Worm (Caenorhabditis elegans) whole organism, late embryonic: ENCODE data around the gene T16G1.7.

ENCODE experiments used
- C38D4.7 ChIP-seq: fragments of 200-800 bp; sonication (Bioruptor generic); optimal IDR thresholded peaks from 2 replicates; lab custom pipeline; 2018; ENCODE audit warnings: mild to moderate bottlenecking, missing genetic modification characterization, moderate library complexity, missing compliant biosample characterization
- F13H6.1 ChIP-seq: sonication (generic microtip); optimal IDR thresholded peaks from 2 replicates; lab custom pipeline; 2016; ENCODE audit warnings: missing genetic modification characterization, missing compliant biosample characterization
- K02D7.2 ChIP-seq: sonication (generic microtip); optimal IDR thresholded peaks from 2 replicates; lab custom pipeline; 2017; ENCODE audit warnings: mild to moderate bottlenecking, missing genetic modification characterization, missing compliant biosample characterization
- K09A11.1 ChIP-seq: sonication (generic microtip); optimal IDR thresholded peaks from 2 replicates; lab custom pipeline; 2017; ENCODE audit warnings: antibody characterized with exemption, mild to moderate bottlenecking, missing genetic modification characterization, missing compliant biosample characterization; ENCODE audit not compliant: insufficient read depth
- ahr-1 ChIP-seq: sonication (generic microtip); optimal IDR thresholded peaks from 2 replicates; lab custom pipeline; 2016; ENCODE audit warnings: missing genetic modification characterization, missing compliant biosample characterization
- ceh-14 ChIP-seq: sonication (generic microtip); optimal IDR thresholded peaks from 2 replicates; lab custom pipeline; 2016; ENCODE audit warnings: missing genotype, missing genetic modification characterization, missing compliant biosample characterization
- ceh-2 ChIP-seq: sonication (generic microtip); optimal IDR thresholded peaks from 2 replicates; lab custom pipeline; 2016; ENCODE audit warnings: missing genotype, missing genetic modification characterization, missing compliant biosample characterization
- ceh-22 ChIP-seq: sonication (generic microtip); optimal IDR thresholded peaks from 2 replicates; lab custom pipeline; 2017; ENCODE audit warnings: missing biosample characterization, missing genetic modification characterization
- ceh-30 ChIP-seq: fragments of 150-350 bp; optimal IDR thresholded peaks from 2 replicates; lab custom pipeline; 2014; ENCODE audit warnings: missing biosample characterization, missing genetic modification characterization
- ceh-31 ChIP-seq: sonication (generic microtip); optimal IDR thresholded peaks from 2 replicates; lab custom pipeline; 2016; ENCODE audit warnings: missing genetic modification characterization, missing compliant biosample characterization
- ceh-48 ChIP-seq: sonication (generic microtip); optimal IDR thresholded peaks from 2 replicates; lab custom pipeline; 2016; ENCODE audit warnings: missing genetic modification characterization, inconsistent platforms, missing compliant biosample characterization
- ceh-9 ChIP-seq: sonication (generic microtip); optimal IDR thresholded peaks from 2 replicates; lab custom pipeline; 2016; ENCODE audit warnings: mild to moderate bottlenecking, missing genetic modification characterization, inconsistent platforms, missing compliant biosample characterization
- che-1 ChIP-seq: sonication (generic microtip); optimal IDR thresholded peaks from 2 replicates; lab custom pipeline; 2016; ENCODE audit warnings: mild to moderate bottlenecking, missing genetic modification characterization, missing compliant biosample characterization
- elt-2 ChIP-seq: sonication (generic microtip); optimal IDR thresholded peaks from 2 replicates; lab custom pipeline; 2016; ENCODE audit warnings: missing genetic modification reagents, missing genetic modification characterization, missing compliant biosample characterization
- elt-4 ChIP-seq: sonication (generic microtip); optimal IDR thresholded peaks from 2 replicates; lab custom pipeline; 2016; ENCODE audit warnings: missing genetic modification characterization, missing compliant biosample characterization
- ets-4 ChIP-seq: sonication (generic microtip); optimal IDR thresholded peaks from 2 replicates; lab custom pipeline; 2016; ENCODE audit warnings: missing genetic modification characterization, missing compliant biosample characterization
- fax-1 ChIP-seq: sonication (generic microtip); optimal IDR thresholded peaks from 2 replicates; lab custom pipeline; 2016; ENCODE audit warnings: missing genotype, missing genetic modification characterization, missing compliant biosample characterization
- fkh-10 ChIP-seq: fragments of 150-350 bp; optimal IDR thresholded peaks from 2 replicates; lab custom pipeline; 2014; ENCODE audit warnings: missing biosample characterization, missing genetic modification reagents, missing genetic modification characterization
- fkh-6 ChIP-seq: sonication (generic microtip); optimal IDR thresholded peaks from 2 replicates; lab custom pipeline; 2016; ENCODE audit warnings: missing genetic modification characterization, missing compliant biosample characterization
- gmeb-2 ChIP-seq: sonication (generic microtip); optimal IDR thresholded peaks from 2 replicates; lab custom pipeline; 2016; ENCODE audit warnings: missing genetic modification characterization, inconsistent platforms, missing compliant biosample characterization
- hlh-13 ChIP-seq: fragments of 200-800 bp; sonication (Bioruptor generic); optimal IDR thresholded peaks from 2 replicates; lab custom pipeline; 2018; ENCODE audit warnings: mild to moderate bottlenecking, missing genetic modification characterization, missing compliant biosample characterization
- hlh-15 ChIP-seq: sonication (generic microtip); optimal IDR thresholded peaks from 2 replicates; lab custom pipeline; 2016; ENCODE audit warnings: missing genetic modification characterization, missing compliant biosample characterization
- pag-3 ChIP-seq: sonication (generic microtip); optimal IDR thresholded peaks from 2 replicates; lab custom pipeline; 2016; ENCODE audit warnings: missing compliant biosample characterization, missing genetic modification characterization, borderline replicate concordance
- pax-1 ChIP-seq: fragments of 150-350 bp; optimal IDR thresholded peaks from 2 replicates; lab custom pipeline; 2014; ENCODE audit warnings: missing biosample characterization, missing genetic modification characterization
- pqm-1 ChIP-seq: sonication (generic microtip); optimal IDR thresholded peaks from 2 replicates; lab custom pipeline; 2016; ENCODE audit warnings: missing genetic modification characterization, missing compliant biosample characterization
- rnt-1 ChIP-seq: sonication (generic microtip); optimal IDR thresholded peaks from 2 replicates; lab custom pipeline; 2016; ENCODE audit warnings: missing genetic modification characterization, missing compliant biosample characterization
- sdc-2 ChIP-seq: sonication (generic microtip); optimal IDR thresholded peaks from 2 replicates; lab custom pipeline; 2016; ENCODE audit warnings: missing genotype, missing genetic modification characterization, missing compliant biosample characterization
- sox-2 ChIP-seq: fragments of 200-800 bp; sonication (Bioruptor generic); IDR thresholded peaks from 2 replicates; pipeline ENCODE4 v1.3.6; 2022; ENCODE audit warnings: missing genetic modification reagents, missing genetic modification characterization, missing compliant biosample characterization
- ttx-3 ChIP-seq: sonication (generic microtip); optimal IDR thresholded peaks from 2 replicates; lab custom pipeline; 2016; ENCODE audit warnings: missing genetic modification reagents, missing genetic modification characterization, missing compliant biosample characterization

T16G1.7 gene

DNA sequence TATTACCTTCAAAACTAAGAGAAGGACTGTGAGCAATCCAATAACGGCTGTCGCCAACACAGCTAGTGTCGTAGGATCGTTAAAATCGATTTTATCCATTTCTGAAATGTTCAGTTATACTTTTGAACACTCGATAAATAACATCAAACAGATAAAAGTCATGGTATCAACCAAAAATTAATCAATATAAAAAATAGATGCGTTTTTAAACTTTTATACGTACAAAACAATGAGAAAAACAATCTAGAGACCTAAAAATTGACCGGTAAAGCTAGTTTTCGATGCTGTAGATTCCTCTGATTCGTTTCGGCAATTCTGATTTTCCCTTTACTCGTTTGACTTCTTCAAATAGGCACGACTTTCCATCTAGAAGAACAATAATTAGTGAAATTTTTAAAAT is 32.2 kb upstream of the T16G1.7 start, which contains the start of gene R186.3:
Gene R186.3, minus strand, starts transcription at position 101 of the 400 bp plus-strand sequence.
- TF ChIP-seq fax-1 (tag; lab: Kevin White, UChicago) (no peak), ceh-48 (tag; lab: Kevin White, UChicago) (no peak), fkh-6 (tag; lab: Kevin White, UChicago) (no peak), K09A11.1 (no peak), sox-2 (no peak), che-1 (tag; lab: Kevin White, UChicago) (no peak)
- TF ChIP-seq, all 69 proteins: peak for 0

DNA sequence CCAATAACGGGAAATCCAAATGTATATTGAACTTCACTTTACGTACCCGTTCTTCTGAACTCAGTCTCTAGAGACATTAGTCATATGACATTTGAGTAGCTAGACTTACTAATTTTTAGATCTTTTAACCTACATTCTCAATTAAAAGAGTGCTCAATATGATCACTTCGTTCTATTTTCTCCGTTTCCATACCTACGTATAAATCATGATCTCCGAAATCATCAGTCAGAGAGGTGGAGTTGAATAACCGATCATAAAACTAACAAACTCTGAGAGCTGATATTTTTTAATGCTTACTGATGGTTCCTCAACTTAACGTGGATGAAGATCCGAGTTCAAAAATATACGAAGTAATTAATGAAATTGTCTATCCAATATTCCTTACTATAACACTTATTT is 29.2 kb upstream of the T16G1.7 start, which contains the start of gene srd-35:
Gene srd-35, plus strand, starts transcription at position 301 of the 400 bp plus-strand sequence.
- no peak for TF ChIP-seq sdc-2 (tag; lab: Kevin White, UChicago)
- no peak for TF ChIP-seq ceh-48 (tag; lab: Kevin White, UChicago)
- TF ChIP-seq rnt-1 (tag; lab: Kevin White, UChicago) = no peak
- TF ChIP-seq fkh-10 (GFP tag; lab: Kevin White, UChicago) = no peak
- TF ChIP-seq sox-2 = no peak
- no peak for TF ChIP-seq C38D4.7 (GFP tag; lab: Kevin White, UChicago)

DNA sequence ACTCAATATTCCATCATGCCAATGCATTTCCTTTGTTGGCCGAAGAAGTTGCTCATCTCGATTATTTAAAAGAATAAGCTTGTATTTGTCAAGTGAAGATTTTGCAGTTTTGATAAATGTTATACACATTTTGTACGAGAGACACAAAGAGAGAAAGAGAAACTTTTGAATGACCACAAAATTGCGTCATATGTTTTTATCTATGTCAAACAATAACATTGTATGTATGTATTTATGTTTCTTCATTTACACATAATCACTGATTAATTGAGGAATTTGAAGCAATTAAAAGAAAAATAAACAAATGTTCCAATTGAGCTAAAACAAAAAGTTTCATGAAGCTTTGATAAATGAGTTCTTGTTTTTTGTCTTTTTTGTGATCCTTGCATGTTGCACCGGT is 28.3 kb upstream of the T16G1.7 start, which contains the start of gene hrg-9:
Gene hrg-9, minus strand, starts transcription at position 152 of the 400 bp plus-strand sequence.
- peak; percentile 57 for TF ChIP-seq elt-2 (tag; lab: Kevin White, UChicago)
- TF ChIP-seq ceh-14 (tag; lab: Kevin White, UChicago) = no peak

DNA sequence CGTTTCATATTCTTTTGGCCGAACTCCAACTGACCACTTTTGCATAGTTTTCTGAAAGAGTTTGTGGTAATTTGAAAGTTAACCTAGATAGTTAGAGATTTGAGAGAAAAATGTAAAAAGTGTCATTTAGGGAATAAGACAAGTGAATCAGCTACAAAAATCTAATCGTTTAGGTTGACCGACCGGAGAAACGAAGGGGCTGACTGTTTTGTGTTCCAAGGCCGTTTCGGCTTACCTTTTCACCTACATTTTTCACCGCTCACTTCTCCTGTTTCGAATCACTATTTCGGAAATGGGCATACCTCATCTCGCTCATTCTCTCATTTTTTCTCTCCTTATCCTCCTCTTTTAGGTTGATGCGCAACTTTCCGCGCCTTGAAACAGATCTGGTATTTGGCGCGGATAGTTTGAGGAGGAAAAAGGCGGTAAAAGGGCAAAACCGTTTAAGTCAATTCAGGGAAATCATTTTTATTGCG is 26.2 kb upstream of the T16G1.7 start, which contains the start of gene mpst-7:
Gene mpst-7, minus strand, starts transcription at position 51 of the 476 bp plus-strand sequence.
- no peak for TF ChIP-seq sox-2
- no peak for TF ChIP-seq elt-4
- no peak for TF ChIP-seq fkh-10 (GFP tag; lab: Kevin White, UChicago)
- TF ChIP-seq hlh-15 (tag; lab: Kevin White, UChicago) = no peak

DNA sequence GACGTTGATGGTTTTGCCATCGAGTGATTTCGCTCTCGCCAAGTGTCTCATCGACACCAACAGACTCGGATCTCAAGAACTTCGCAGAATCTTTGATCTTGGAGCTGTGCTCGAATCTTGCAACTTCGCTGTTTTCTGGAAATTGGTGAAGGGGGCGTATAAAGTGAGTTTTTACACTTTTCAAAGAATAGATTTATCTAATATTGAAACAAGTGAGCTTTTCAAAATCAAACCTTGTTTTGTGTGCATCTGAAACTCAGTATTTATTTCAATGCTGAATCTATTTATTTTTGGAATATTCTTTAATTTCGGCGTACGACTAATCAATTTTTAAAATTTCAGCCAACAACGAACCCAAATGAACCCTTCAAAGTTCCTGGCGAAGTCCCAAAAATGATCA is 19.3 kb upstream of the T16G1.7 start:
- TF ChIP-seq ahr-1 = no peak
- TF ChIP-seq F13H6.1 (tag; lab: Kevin White, UChicago) = no peak

DNA sequence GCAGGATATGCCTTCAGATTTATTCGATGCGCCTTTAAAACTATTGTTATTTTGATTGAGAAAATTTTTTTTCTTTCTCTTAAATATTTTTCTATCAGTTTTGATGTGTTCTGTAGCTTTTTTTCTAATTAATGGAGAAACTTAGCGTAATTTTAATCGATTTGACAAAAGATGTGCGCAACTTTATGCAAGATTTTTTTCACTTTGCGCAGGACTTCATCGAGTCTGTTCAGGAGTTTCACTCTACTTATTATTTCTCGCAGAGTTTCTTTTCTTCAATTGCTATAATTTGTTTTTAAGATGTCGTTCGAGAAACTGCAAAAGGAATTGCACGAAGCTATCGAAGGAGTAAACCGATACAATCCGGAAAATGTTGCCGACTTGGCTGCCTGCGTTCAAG is 18.8 kb upstream of the T16G1.7 start, which contains the start of gene eif-3.K:
Gene eif-3.K, plus strand, starts transcription at position 301 of the 400 bp plus-strand sequence.
- TF ChIP-seq K02D7.2 (tag; lab: Kevin White, UChicago) = no peak
- TF ChIP-seq elt-2 (tag; lab: Kevin White, UChicago) = no peak
- no peak for TF ChIP-seq pqm-1 (tag; lab: Kevin White, UChicago)
- no peak for TF ChIP-seq gmeb-2

DNA sequence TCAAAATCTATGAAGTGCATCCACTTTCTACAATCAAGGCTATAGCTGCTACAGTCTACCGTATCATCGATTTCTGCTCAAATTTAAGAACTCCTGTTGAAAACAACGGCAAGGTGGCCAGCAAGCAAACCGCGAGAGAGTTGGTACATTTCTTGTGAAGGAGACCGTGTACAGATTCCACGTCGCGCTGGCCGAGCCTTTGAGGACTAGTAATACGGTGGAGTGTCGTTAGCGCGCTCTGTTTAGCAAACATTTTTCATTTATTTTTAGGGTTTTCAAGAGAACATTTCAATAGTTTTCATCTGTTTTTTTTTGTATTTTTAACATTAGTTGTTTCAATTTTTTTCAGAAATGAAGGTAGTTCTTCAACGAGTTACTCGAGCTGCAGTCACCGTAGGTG is 17.4 kb upstream of the T16G1.7 start, which contains the start of gene pqn-68:
Gene pqn-68, plus strand, starts transcription at position 350 of the 400 bp plus-strand sequence.
- TF ChIP-seq ceh-9 (tag; lab: Kevin White, UChicago) (no peak), ceh-31 (tag; lab: Kevin White, UChicago) (peak; percentile 4), ceh-2 (peak; percentile 10), ceh-30 (tag; lab: Kevin White, UChicago) (no peak), ttx-3 (tag; lab: Kevin White, UChicago) (no peak), fax-1 (tag; lab: Kevin White, UChicago) (no peak), pag-3 (tag; lab: Kevin White, UChicago) (no peak), pax-1 (tag; lab: Kevin White, UChicago) (no peak), ceh-22 (no peak), ets-4 (tag; lab: Kevin White, UChicago) (peak; percentile 1), hlh-13 (GFP tag; lab: Kevin White, UChicago) (no peak)
